Fruit fly (Drosophila melanogaster) whole organism, embryonic: ENCODE results near the gene cv-c.

ENCODE experiments used
- Atf-2 ChIP-seq: fragments of 200-800 bp; sonication (Bioruptor generic); optimal IDR thresholded peaks from 2 replicates; lab custom pipeline; 2016; ENCODE audit warnings: missing biosample characterization, missing genetic modification characterization
- Atf6 ChIP-seq: fragments of 200-800 bp; sonication (Bioruptor generic); IDR thresholded peaks from 2 replicates; pipeline ENCODE4 v1.3.6; 2022; ENCODE audit warnings: missing biosample characterization, missing genetic modification characterization
- CG10543 ChIP-seq: fragments of 200-800 bp; sonication (Bioruptor generic); optimal IDR thresholded peaks from 3 replicates; lab custom pipeline; 2017; ENCODE audit warnings: missing biosample characterization, mild to moderate bottlenecking, missing genetic modification characterization, moderate library complexity
- CG10959 ChIP-seq: fragments of 200-800 bp; sonication (Bioruptor generic); IDR thresholded peaks from 2 replicates; pipeline ENCODE4 v1.3.6; 2022; ENCODE audit warnings: missing biosample characterization, missing genetic modification characterization
- CG11093 ChIP-seq: fragments of 200-800 bp; sonication (Bioruptor generic); IDR thresholded peaks from 3 replicates; pipeline ENCODE4 v1.3.6; 2022; ENCODE audit warnings: missing biosample characterization, missing genetic modification characterization
- CG11456 ChIP-seq: fragments of 200-800 bp; sonication (Bioruptor generic); IDR thresholded peaks from 3 replicates; pipeline ENCODE4 v1.3.6; 2022; ENCODE audit warnings: missing biosample characterization, missing genetic modification characterization
- CG12744 ChIP-seq: fragments of 200-800 bp; sonication (Bioruptor generic); optimal IDR thresholded peaks from 2 replicates; lab custom pipeline; 2016; ENCODE audit warnings: missing biosample characterization, missing genetic modification characterization
- CG13424 ChIP-seq: fragments of 200-800 bp; sonication (Bioruptor generic); optimal IDR thresholded peaks from 2 replicates; lab custom pipeline; 2019; ENCODE audit warnings: missing biosample characterization, mild to moderate bottlenecking, missing genetic modification characterization, moderate library complexity
- CG14014 ChIP-seq: fragments of 200-800 bp; sonication (Bioruptor generic); IDR thresholded peaks from 2 replicates; pipeline ENCODE4 v1.3.6; 2022; ENCODE audit warnings: missing biosample characterization, missing genetic modification characterization
- CG15073 ChIP-seq: fragments of 200-800 bp; sonication (Bioruptor generic); optimal IDR thresholded peaks from 2 replicates; lab custom pipeline; 2016; ENCODE audit warnings: missing biosample characterization, missing genetic modification characterization
- CG18476 ChIP-seq: fragments of 200-800 bp; sonication (Bioruptor generic); optimal IDR thresholded peaks from 2 replicates; lab custom pipeline; 2016; ENCODE audit warnings: missing biosample characterization, mild to moderate bottlenecking, missing genetic modification characterization
- CG2199 ChIP-seq: fragments of 200-800 bp; sonication (Bioruptor generic); IDR thresholded peaks from 3 replicates; pipeline ENCODE4 v1.3.6; 2022; ENCODE audit warnings: missing biosample characterization, missing genetic modification characterization
- CG2712 ChIP-seq: fragments of 200-800 bp; optimal IDR thresholded peaks from 3 replicates; lab custom pipeline; 2019; ENCODE audit warnings: missing biosample characterization, mild to moderate bottlenecking, missing genetic modification characterization, moderate library complexity
- CG32532 ChIP-seq: fragments of 200-800 bp; sonication (Bioruptor generic); IDR thresholded peaks from 2 replicates; pipeline ENCODE4 v1.3.6; 2022; ENCODE audit warnings: missing biosample characterization, missing genetic modification characterization
- CG3281 ChIP-seq: fragments of 200-800 bp; sonication (Bioruptor generic); optimal IDR thresholded peaks from 3 replicates; lab custom pipeline; 2017; ENCODE audit warnings: missing biosample characterization, mild to moderate bottlenecking, missing genetic modification characterization
- CG33213 ChIP-seq: fragments of 200-800 bp; sonication (Bioruptor generic); optimal IDR thresholded peaks from 3 replicates; lab custom pipeline; 2016; ENCODE audit warnings: missing biosample characterization, missing genetic modification characterization
- CG5245 ChIP-seq: fragments of 200-800 bp; sonication (Bioruptor generic); optimal IDR thresholded peaks from 3 replicates; lab custom pipeline; 2016; ENCODE audit warnings: missing biosample characterization, missing genetic modification characterization
- CG6175 ChIP-seq: fragments of 200-800 bp; sonication (Bioruptor generic); IDR thresholded peaks from 3 replicates; pipeline ENCODE4 v1.3.6; 2022; ENCODE audit warnings: missing biosample characterization, missing genetic modification characterization
- CG7271 ChIP-seq: fragments of 200-800 bp; sonication (Bioruptor generic); optimal IDR thresholded peaks from 2 replicates; lab custom pipeline; 2018; ENCODE audit warnings: missing biosample characterization, mild to moderate bottlenecking, missing genetic modification characterization, moderate library complexity
- CG7786 ChIP-seq: fragments of 200-800 bp; sonication (Bioruptor generic); optimal IDR thresholded peaks from 2 replicates; lab custom pipeline; 2016; ENCODE audit warnings: missing biosample characterization, missing genetic modification characterization
- CG9817 ChIP-seq: fragments of 200-800 bp; sonication (Bioruptor generic); optimal IDR thresholded peaks from 2 replicates; lab custom pipeline; 2018; ENCODE audit warnings: missing biosample characterization, mild to moderate bottlenecking, missing genetic modification characterization, moderate library complexity
- Dbx ChIP-seq: fragments of 200-800 bp; sonication (Bioruptor generic); IDR thresholded peaks from 3 replicates; pipeline ENCODE4 v1.3.6; 2022; ENCODE audit warnings: missing biosample characterization, missing genetic modification characterization
- Dek ChIP-seq: fragments of 200-800 bp; sonication (Bioruptor generic); optimal IDR thresholded peaks from 3 replicates; lab custom pipeline; 2019; ENCODE audit warnings: missing biosample characterization, mild to moderate bottlenecking, missing genetic modification characterization, moderate library complexity
- H15 ChIP-seq: fragments of 200-800 bp; sonication (Bioruptor generic); IDR thresholded peaks from 3 replicates; pipeline ENCODE4 v1.3.6; 2022; ENCODE audit warnings: missing biosample characterization, missing genetic modification characterization
- Kr ChIP-seq: fragments of 200-800 bp; sonication (Bioruptor generic); optimal IDR thresholded peaks from 2 replicates; lab custom pipeline; 2017; ENCODE audit warnings: missing biosample characterization, mild to moderate bottlenecking, missing genetic modification characterization
- Med ChIP-seq: fragments of 200-800 bp; sonication (Bioruptor generic); peaks from one replicate; lab custom pipeline; 2016; ENCODE audit warnings: missing biosample characterization, missing genetic modification characterization, mild to moderate bottlenecking, inconsistent platforms, moderate library complexity
- Mrtf ChIP-seq: fragments of 200-800 bp; sonication (Bioruptor generic); IDR thresholded peaks from 3 replicates; pipeline ENCODE4 v1.3.6; 2022; ENCODE audit warnings: missing biosample characterization, missing genetic modification characterization
- Sox102F ChIP-seq: fragments of 200-800 bp; sonication (Bioruptor generic); optimal IDR thresholded peaks from 2 replicates; lab custom pipeline; 2018; ENCODE audit warnings: missing biosample characterization, mild to moderate bottlenecking, missing genetic modification characterization, moderate library complexity
- Spps ChIP-seq: fragments of 200-800 bp; sonication (Bioruptor generic); optimal IDR thresholded peaks from 2 replicates; lab custom pipeline; 2018; ENCODE audit warnings: missing biosample characterization, mild to moderate bottlenecking, missing genetic modification characterization
- Taf1 ChIP-seq: fragments of 200-800 bp; sonication (Bioruptor generic); IDR thresholded peaks from 2 replicates; pipeline ENCODE4 v1.3.6; 2022; ENCODE audit warnings: missing biosample characterization, missing genetic modification characterization
- YL-1 ChIP-seq: fragments of 200-800 bp; sonication (Bioruptor generic); optimal IDR thresholded peaks from 3 replicates; lab custom pipeline; 2017; ENCODE audit warnings: missing biosample characterization, mild to moderate bottlenecking, missing genetic modification characterization
- ap ChIP-seq: fragments of 200-800 bp; sonication (Bioruptor generic); IDR thresholded peaks from 2 replicates; pipeline ENCODE4 v1.3.6; 2022; ENCODE audit warnings: missing biosample characterization, missing genetic modification characterization
- ash1 ChIP-seq: fragments of 200-800 bp; sonication (Bioruptor generic); optimal IDR thresholded peaks from 2 replicates; lab custom pipeline; 2018; ENCODE audit warnings: missing biosample characterization, mild to moderate bottlenecking, missing genetic modification characterization
- az2 ChIP-seq: fragments of 200-800 bp; sonication (Bioruptor generic); optimal IDR thresholded peaks from 3 replicates; lab custom pipeline; 2016; ENCODE audit warnings: missing biosample characterization, missing genetic modification characterization
- cas ChIP-seq: fragments of 200-800 bp; sonication (Bioruptor generic); IDR thresholded peaks from 2 replicates; pipeline ENCODE4 v1.3.6; 2022; ENCODE audit warnings: missing biosample characterization, missing genetic modification characterization
- emc ChIP-seq: fragments of 200-800 bp; sonication (Bioruptor generic); optimal IDR thresholded peaks from 2 replicates; lab custom pipeline; 2016; ENCODE audit warnings: missing biosample characterization, missing genetic modification characterization
- gcm ChIP-seq: fragments of 200-800 bp; sonication (Bioruptor generic); optimal IDR thresholded peaks from 2 replicates; lab custom pipeline; 2019; ENCODE audit warnings: missing biosample characterization, mild to moderate bottlenecking, missing genetic modification characterization, moderate library complexity
- gcm2 ChIP-seq: fragments of 200-800 bp; sonication (Bioruptor generic); optimal IDR thresholded peaks from 2 replicates; lab custom pipeline; 2016; ENCODE audit warnings: missing biosample characterization, missing genetic modification characterization
- hth ChIP-seq: fragments of >200 bp; optimal IDR thresholded peaks from 2 replicates; lab custom pipeline; 2017; ENCODE audit warnings: inconsistent platforms
- ind ChIP-seq: fragments of 200-800 bp; sonication (Bioruptor generic); optimal IDR thresholded peaks from 3 replicates; lab custom pipeline; 2016; ENCODE audit warnings: missing biosample characterization, missing genetic modification characterization
- kay ChIP-seq: fragments of 200-800 bp; sonication (Bioruptor generic); optimal IDR thresholded peaks from 2 replicates; lab custom pipeline; 2016; ENCODE audit warnings: missing biosample characterization, missing genetic modification characterization
- lmd ChIP-seq: fragments of 200-800 bp; sonication (Bioruptor generic); IDR thresholded peaks from 2 replicates; pipeline ENCODE4 v1.3.6; 2022; ENCODE audit warnings: missing biosample characterization, missing genetic modification characterization
- lov ChIP-seq, 2 experiments: fragments of 200-800 bp in 1 of 2; fragments of >200 bp in 1 of 2; sonication (Bioruptor generic) in 1 of 2; IDR thresholded peaks in 1 of 2; optimal IDR thresholded peaks in 1 of 2; 2 replicates in 1 of 2; 3 replicates in 1 of 2; pipeline versions ENCODE4 v1.3.6 to Lab custom; 2017 to 2022; ENCODE audit warnings: missing biosample characterization in 1 of 2, missing genetic modification characterization in 1 of 2
- pho ChIP-seq: fragments of 200-800 bp; sonication (Bioruptor generic); optimal IDR thresholded peaks from 2 replicates; lab custom pipeline; 2016; ENCODE audit warnings: missing biosample characterization, missing genetic modification characterization
- pita ChIP-seq: fragments of 200-800 bp; sonication (Bioruptor generic); optimal IDR thresholded peaks from 2 replicates; lab custom pipeline; 2017; ENCODE audit warnings: missing biosample characterization, mild to moderate bottlenecking, missing genetic modification characterization
- pum ChIP-seq: fragments of 200-800 bp; sonication (Bioruptor generic); optimal IDR thresholded peaks from 2 replicates; lab custom pipeline; 2016; ENCODE audit warnings: missing biosample characterization, missing genetic modification characterization
- ranshi ChIP-seq: fragments of 200-800 bp; sonication (Bioruptor generic); IDR thresholded peaks from 2 replicates; pipeline ENCODE4 v1.3.6; 2022; ENCODE audit warnings: missing biosample characterization, missing genetic modification characterization
- row ChIP-seq: fragments of 200-800 bp; sonication (Bioruptor generic); IDR thresholded peaks from 3 replicates; pipeline ENCODE4 v1.3.6; 2022; ENCODE audit warnings: missing biosample characterization, missing genetic modification characterization
- sisA ChIP-seq: fragments of 200-800 bp; sonication (Bioruptor generic); IDR thresholded peaks from 2 replicates; pipeline ENCODE4 v1.3.6; 2022; ENCODE audit warnings: missing biosample characterization, missing genetic modification characterization
- slbo ChIP-seq: fragments of 200-800 bp; sonication (Bioruptor generic); IDR thresholded peaks from 2 replicates; pipeline ENCODE4 v1.3.6; 2022; ENCODE audit warnings: missing biosample characterization, missing genetic modification characterization
- sqz ChIP-seq: fragments of 200-800 bp; sonication (Bioruptor generic); optimal IDR thresholded peaks from 3 replicates; lab custom pipeline; 2018; ENCODE audit warnings: missing biosample characterization, mild to moderate bottlenecking, missing genetic modification characterization
- stwl ChIP-seq: fragments of 200-800 bp; sonication (Bioruptor generic); optimal IDR thresholded peaks from 3 replicates; lab custom pipeline; 2018; ENCODE audit warnings: missing biosample characterization, mild to moderate bottlenecking, missing genetic modification characterization, moderate library complexity

The cv-c gene

dm6 chr3R:14473574-14473973, 7.9 kb downstream of the cv-c start (continued):
- peak; percentile 83 for TF ChIP-seq CG32532 (GFP tag; lab: Robert Waterston, UW)
- TF ChIP-seq lov (optimal IDR thresholded peaks at IDR 0.05; lab: Kevin White, UChicago) = no peak
- no peak for TF ChIP-seq lov (GFP tag; IDR thresholded peaks at IDR 0.05; lab: Robert Waterston, UW)
- peak; percentile 54 for TF ChIP-seq ind (GFP tag; lab: Kevin White, UChicago)
- peak; percentile 49 for TF ChIP-seq az2
- no peak for TF ChIP-seq kay
- no peak for TF ChIP-seq CG15073 (GFP tag; lab: Kevin White, UChicago)
- peak; percentile 54 for TF ChIP-seq Dek
- TF ChIP-seq gcm2 (GFP tag; lab: Kevin White, UChicago) = no peak
- peak; percentile 62 for TF ChIP-seq CG3281 (GFP tag; lab: Kevin White, UChicago)
- TF ChIP-seq emc (GFP tag; lab: Kevin White, UChicago) = peak; percentile 13
- TF ChIP-seq CG12744 (GFP tag; lab: Kevin White, UChicago) = peak; percentile 43
- TF ChIP-seq CG13424 = peak; percentile 34
- TF ChIP-seq ranshi = peak; percentile 44; the same call in 1 of the 2 replicates
- TF ChIP-seq CG2712 (tag; lab: Kevin White, UChicago) = peak; percentile 49
- TF ChIP-seq CG18476 = peak; percentile 10
- peak; percentile 50; the same call in 2 of the 3 replicates for TF ChIP-seq CG2199 (GFP tag; lab: Robert Waterston, UW)
- peak; percentile 4 for TF ChIP-seq CG5245 (GFP tag; lab: Kevin White, UChicago)
- TF ChIP-seq CG11093 (GFP tag; lab: Robert Waterston, UW) = no peak
- TF ChIP-seq pita (GFP tag; lab: Kevin White, UChicago) = no peak
- TF ChIP-seq hth = no peak
- TF ChIP-seq cas (GFP tag; lab: Robert Waterston, UW) = peak; percentile 46; the same call in 1 of the 2 replicates
- TF ChIP-seq pum (GFP tag; lab: Kevin White, UChicago) = peak; percentile 42
- TF ChIP-seq gcm (GFP tag; lab: Kevin White, UChicago) = no peak
- no peak for TF ChIP-seq ash1
- TF ChIP-seq lmd (GFP tag; lab: Robert Waterston, UW) = peak; percentile 38; the same call in 1 of the 2 replicates
- TF ChIP-seq CG9817 (tag; lab: Kevin White, UChicago) = peak; percentile 38
- peak; percentile 62; the same call in 2 of the 3 replicates for TF ChIP-seq CG11456 (GFP tag; lab: Robert Waterston, UW)
- TF ChIP-seq pho (GFP tag; lab: Kevin White, UChicago) = peak; percentile 41
- peak; percentile 51; the same call in 1 of the 2 replicates for TF ChIP-seq Taf1
- peak; percentile 50 for TF ChIP-seq Sox102F (GFP tag; lab: Kevin White, UChicago)
- peak; percentile 66; the same call in 1 of the 2 replicates for TF ChIP-seq CG14014 (GFP tag; lab: Robert Waterston, UW)
- no peak for TF ChIP-seq sqz (GFP tag; lab: Kevin White, UChicago)
- TF ChIP-seq stwl (tag; lab: Kevin White, UChicago) = no peak
- TF ChIP-seq CG10543 (GFP tag; lab: Kevin White, UChicago) = no peak
- TF ChIP-seq Kr (GFP tag; lab: Kevin White, UChicago) = no peak
- TF ChIP-seq CG10959 (GFP tag; lab: Robert Waterston, UW) = 0 out of 2 replicates have a peak, but pooled peaks have one; percentile 27
- TF ChIP-seq Spps (tag; lab: Kevin White, UChicago) = no peak
- 0 out of 2 replicates have a peak, but pooled peaks have one; percentile 6 for TF ChIP-seq ap (GFP tag; lab: Robert Waterston, UW)
- TF ChIP-seq Med = peak; percentile 97
- TF ChIP-seq CG33213 = peak; percentile 32
- peak; percentile 32; the same call in 1 of the 3 replicates for TF ChIP-seq H15 (GFP tag; lab: Robert Waterston, UW)
- peak; percentile 88 for TF ChIP-seq slbo (GFP tag; lab: Robert Waterston, UW)
- 0 out of 3 replicates have a peak, but pooled peaks have one; percentile 38 for TF ChIP-seq Mrtf
- no peak for TF ChIP-seq CG7271
- TF ChIP-seq sisA = peak; percentile 49
- no peak for TF ChIP-seq YL-1 (GFP tag; lab: Kevin White, UChicago)
- peak; percentile 66 for TF ChIP-seq CG7786 (GFP tag; lab: Kevin White, UChicago)
- TF ChIP-seq Dbx (GFP tag; lab: Robert Waterston, UW) = peak; percentile 83
- no peak for TF ChIP-seq CG6175
- TF ChIP-seq Atf6 (GFP tag; lab: Robert Waterston, UW) = peak; percentile 65
- peak; percentile 63 for TF ChIP-seq row
- TF ChIP-seq Atf-2 (GFP tag; lab: Kevin White, UChicago) = peak; percentile 33
